Worm (Caenorhabditis elegans) whole organism, early embryonic: ENCODE data around the gene F25G6.8.
"Not testable (repeated sequence)": the region's sequence is repeated elsewhere in the genome, so short reads cannot be mapped to it uniquely, and the experiment has no call there.

Experiments used
- B0310.2 ChIP-seq: sonication (generic microtip); optimal IDR thresholded peaks from 2 replicates; lab custom pipeline; 2016; ENCODE audit warnings: mild to moderate bottlenecking, missing genetic modification characterization, missing compliant biosample characterization
- F13C5.2 ChIP-seq: sonication (generic microtip); optimal IDR thresholded peaks from 2 replicates; lab custom pipeline; 2017; ENCODE audit warnings: mild to moderate bottlenecking, missing genetic modification characterization, inconsistent platforms, missing compliant biosample characterization
- aly-1 ChIP-seq: sonication (generic microtip); optimal IDR thresholded peaks from 2 replicates; lab custom pipeline; 2016; ENCODE audit warnings: missing genetic modification characterization, missing compliant biosample characterization
- ama-1 ChIP-seq: fragments of 150-350 bp; optimal IDR thresholded peaks from 2 replicates; lab custom pipeline; 2014
- ceh-13 ChIP-seq: fragments of 200-800 bp; sonication (Bioruptor generic); optimal IDR thresholded peaks from 2 replicates; lab custom pipeline; 2018; ENCODE audit warnings: mild to moderate bottlenecking, missing genetic modification characterization, missing compliant biosample characterization
- ceh-36 ChIP-seq: sonication (generic microtip); optimal IDR thresholded peaks from 2 replicates; lab custom pipeline; 2016; ENCODE audit warnings: missing genetic modification characterization, inconsistent platforms, missing compliant biosample characterization
- ets-7 ChIP-seq: sonication (generic microtip); optimal IDR thresholded peaks from 2 replicates; lab custom pipeline; 2016; ENCODE audit warnings: missing genotype, missing genetic modification characterization, missing compliant biosample characterization
- flt-1 ChIP-seq: fragments of 200-800 bp; sonication (Bioruptor generic); IDR thresholded peaks from 2 replicates; pipeline ENCODE4 v1.3.6; 2022; ENCODE audit warnings: missing genetic modification characterization, missing compliant biosample characterization
- hmbx-1 ChIP-seq: sonication (generic microtip); optimal IDR thresholded peaks from 2 replicates; lab custom pipeline; 2016; ENCODE audit warnings: mild to moderate bottlenecking, missing genetic modification characterization, missing compliant biosample characterization
- hmg-4 ChIP-seq: fragments of 200-800 bp; sonication (Bioruptor generic); optimal IDR thresholded peaks from 2 replicates; lab custom pipeline; 2018; ENCODE audit warnings: mild to moderate bottlenecking, missing genetic modification characterization, missing compliant biosample characterization
- hnd-1 ChIP-seq: sonication (generic microtip); optimal IDR thresholded peaks from 2 replicates; lab custom pipeline; 2016; ENCODE audit warnings: missing genetic modification characterization, missing compliant biosample characterization
- pes-1 ChIP-seq: fragments of 200-800 bp; sonication (Bioruptor generic); IDR thresholded peaks from 2 replicates; pipeline ENCODE4 v1.3.6; 2022; ENCODE audit warnings: missing genetic modification reagents, missing genetic modification characterization, missing compliant biosample characterization
- scrt-1 ChIP-seq: fragments of 200-800 bp; sonication (Bioruptor generic); IDR thresholded peaks from 2 replicates; pipeline ENCODE4 v1.3.6; 2022; ENCODE audit warnings: missing genetic modification characterization, missing compliant biosample characterization
- sea-1 ChIP-seq: fragments of 200-800 bp; sonication (Bioruptor generic); conservative IDR thresholded peaks from 2 replicates; pipeline ENCODE4 v1.3.6; 2022; ENCODE audit warnings: missing genetic modification characterization, missing compliant biosample characterization
- tbx-11 ChIP-seq: fragments of 200-800 bp; sonication (Bioruptor generic); IDR thresholded peaks from 2 replicates; pipeline ENCODE4 v1.3.6; 2022; ENCODE audit warnings: missing genetic modification characterization, missing compliant biosample characterization
- tbx-37 ChIP-seq: fragments of 200-800 bp; sonication (Bioruptor generic); conservative IDR thresholded peaks from 2 replicates; pipeline ENCODE4 v1.3.6; 2022; ENCODE audit warnings: missing genetic modification reagents, missing genetic modification characterization, missing compliant biosample characterization
- tra-4 ChIP-seq: sonication (generic microtip); optimal IDR thresholded peaks from 2 replicates; lab custom pipeline; 2017; ENCODE audit warnings: missing genetic modification characterization, missing compliant biosample characterization

F25G6.8 gene

DNA sequence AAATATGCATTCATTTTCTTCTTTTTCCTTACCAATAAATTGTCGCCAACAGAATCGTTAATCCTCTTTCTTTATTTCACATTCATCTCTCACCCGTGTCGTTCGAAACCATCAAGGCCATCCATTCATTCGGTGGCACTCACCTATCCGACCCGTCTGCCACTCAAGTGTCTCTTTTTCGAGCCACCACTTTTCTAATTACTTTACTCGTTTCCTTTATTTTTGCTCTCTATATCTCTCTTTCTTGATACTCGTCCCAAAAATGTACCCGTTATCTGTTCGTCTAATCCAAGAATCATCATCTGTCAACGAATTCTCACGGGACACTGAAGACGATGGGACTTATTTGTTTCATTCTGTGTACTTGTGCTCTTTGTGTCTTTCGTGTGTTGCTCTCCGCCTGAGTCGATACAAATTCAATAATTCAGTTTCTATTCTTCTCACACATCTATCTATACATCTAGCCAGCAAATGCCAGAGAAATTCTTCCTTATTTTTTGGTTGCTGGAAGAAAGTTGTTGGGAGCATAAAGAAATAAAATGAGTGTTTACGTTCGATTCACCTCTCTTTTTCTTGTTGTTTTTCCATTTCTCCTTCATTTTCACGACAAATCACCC lies 27.8 kb upstream of the F25G6.8 start:
- no peak for TF ChIP-seq ceh-36 (tag; lab: Kevin White, UChicago)
- TF ChIP-seq flt-1 (GFP tag; lab: Robert Waterston, UW) = no peak
- TF ChIP-seq pes-1 (GFP tag; lab: Robert Waterston, UW) = no peak
- no peak for TF ChIP-seq hmbx-1 (tag; lab: Kevin White, UChicago)
- TF ChIP-seq tbx-11 (GFP tag; lab: Robert Waterston, UW) = no peak
- TF ChIP-seq hmg-4 (GFP tag; lab: Kevin White, UChicago) = no peak
- no peak for TF ChIP-seq tra-4
- TF ChIP-seq ama-1 (lab: Kevin White, UChicago) = no peak

ce11 chrV:8588079-8588478 lies 23.1 kb upstream of the F25G6.8 start, which contains the start of gene C10B5.3:
Gene C10B5.3 (minus strand): TSS chrV:8588179.
- TF ChIP-seq ets-7 (tag; lab: Kevin White, UChicago) (no peak), ama-1 (lab: Kevin White, UChicago) (no peak), ceh-36 (tag; lab: Kevin White, UChicago) (no peak), ceh-13 (GFP tag; lab: Kevin White, UChicago) (no peak), pes-1 (GFP tag; lab: Robert Waterston, UW) (no peak), flt-1 (GFP tag; lab: Robert Waterston, UW) (no peak), hmbx-1 (tag; lab: Kevin White, UChicago) (no peak), hmg-4 (GFP tag; lab: Kevin White, UChicago) (no peak), tra-4 (no peak), aly-1 (tag; lab: Kevin White, UChicago) (no peak), F13C5.2 (no peak), tbx-37 (GFP tag; lab: Robert Waterston, UW) (no peak), B0310.2 (tag; lab: Kevin White, UChicago) (no peak), hnd-1 (tag; lab: Kevin White, UChicago) (no peak)

ce11 chrV:8586920-8587319 lies 21.9 kb upstream of the F25G6.8 start:
- TF ChIP-seq tra-4 (no peak), hnd-1 (tag; lab: Kevin White, UChicago) (no peak), scrt-1 (GFP tag; lab: Robert Waterston, UW) (no peak)

- TF ChIP-seq tbx-37 (GFP tag; lab: Robert Waterston, UW) = no peak
- TF ChIP-seq hnd-1 (tag; lab: Kevin White, UChicago) = no peak
- no peak for TF ChIP-seq scrt-1 (GFP tag; lab: Robert Waterston, UW)
- no peak for TF ChIP-seq sea-1 (GFP tag; lab: Robert Waterston, UW)
- no peak for TF ChIP-seq aly-1 (tag; lab: Kevin White, UChicago)
These were observed 21.5 kb upstream of the F25G6.8 start for ce11 chrV:8586472-8586871.

- no peak for TF ChIP-seq ets-7 (tag; lab: Kevin White, UChicago)
- TF ChIP-seq hmbx-1 (tag; lab: Kevin White, UChicago) = no peak
- no peak for TF ChIP-seq tbx-37 (GFP tag; lab: Robert Waterston, UW)
- TF ChIP-seq tbx-11 (GFP tag; lab: Robert Waterston, UW) = no peak
- TF ChIP-seq ceh-13 (GFP tag; lab: Kevin White, UChicago) = no peak
- no peak for TF ChIP-seq tra-4
- no peak for TF ChIP-seq scrt-1 (GFP tag; lab: Robert Waterston, UW)
- no peak for TF ChIP-seq hmg-4 (GFP tag; lab: Kevin White, UChicago)
- TF ChIP-seq ceh-36 (tag; lab: Kevin White, UChicago) = no peak
- TF ChIP-seq sea-1 (GFP tag; lab: Robert Waterston, UW) = no peak
- no peak for TF ChIP-seq aly-1 (tag; lab: Kevin White, UChicago)
- TF ChIP-seq ama-1 (lab: Kevin White, UChicago) = no peak
- no peak for TF ChIP-seq pes-1 (GFP tag; lab: Robert Waterston, UW)
- TF ChIP-seq flt-1 (GFP tag; lab: Robert Waterston, UW) = no peak
- TF ChIP-seq F13C5.2 = no peak
- TF ChIP-seq B0310.2 (tag; lab: Kevin White, UChicago) = no peak
- no peak for TF ChIP-seq hnd-1 (tag; lab: Kevin White, UChicago)
These were observed 16.0 kb upstream of the F25G6.8 start, which contains the start of gene C10B5.1 for ce11 chrV:8580961-8581360. Gene C10B5.1 (plus strand): TSS chrV:8581261.

DNA sequence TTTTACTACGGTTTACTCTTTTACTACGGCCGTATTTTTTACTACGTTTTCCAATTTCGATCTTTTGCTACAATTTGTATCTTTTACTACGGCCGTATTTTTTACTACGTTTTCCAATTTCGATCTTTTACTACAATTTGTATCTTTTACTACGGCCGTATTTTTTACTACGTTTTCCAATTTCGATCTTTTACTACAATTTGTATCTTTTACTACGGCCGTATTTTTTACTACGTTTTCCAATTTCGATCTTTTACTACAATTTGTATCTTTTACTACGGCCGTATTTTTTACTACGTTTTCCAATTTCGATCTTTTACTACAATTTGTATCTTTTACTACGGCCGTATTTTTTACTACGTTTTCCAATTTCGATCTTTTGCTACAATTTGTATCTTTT lies 9.8 kb upstream of the F25G6.8 start, which contains the start of gene F25G6.1:
Gene F25G6.1 (plus strand): TSS at position 301 of the 400 bp plus-strand sequence.
- TF ChIP-seq scrt-1 (GFP tag; lab: Robert Waterston, UW); tbx-11 (GFP tag; lab: Robert Waterston, UW); tra-4: not testable (repeated sequence)

DNA sequence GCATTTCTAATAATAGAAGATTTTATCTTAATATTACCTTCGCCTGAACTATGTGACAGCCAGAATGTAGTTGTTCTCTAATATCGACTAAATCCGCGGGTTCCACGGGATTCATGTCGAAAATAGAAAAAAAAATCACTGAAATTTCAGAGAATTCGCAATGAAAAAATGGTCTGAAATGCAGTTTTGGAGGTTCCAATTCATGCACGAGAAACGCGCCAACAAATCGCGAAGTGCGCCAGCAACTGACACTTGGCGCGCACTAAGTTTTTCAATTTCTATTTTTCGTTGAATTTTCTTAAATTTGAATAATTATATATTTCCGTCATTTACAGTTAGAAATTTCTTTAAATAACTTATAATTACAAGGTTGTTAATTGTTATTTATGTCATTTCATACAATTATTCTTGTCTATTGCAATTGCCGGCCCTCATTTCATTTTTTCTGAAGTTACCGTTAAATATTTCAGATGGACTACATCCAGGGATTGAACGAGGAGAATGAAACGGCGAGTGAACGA lies 4.9 kb upstream of the F25G6.8 start, which contains the start of the genes F25G6.9 and symk-1:
Gene F25G6.9 (minus strand): TSS at position 160 of the 521 bp plus-strand sequence.
Gene symk-1 (plus strand): TSS at position 471 of the 521 bp plus-strand sequence.
- TF ChIP-seq sea-1 (GFP tag; lab: Robert Waterston, UW) (no peak), hnd-1 (tag; lab: Kevin White, UChicago) (no peak), B0310.2 (tag; lab: Kevin White, UChicago) (no peak), tbx-11 (GFP tag; lab: Robert Waterston, UW) (no peak), ceh-13 (GFP tag; lab: Kevin White, UChicago) (no peak), tra-4 (no peak)

ce11 chrV:8569172-8569571 lies 4.2 kb upstream of the F25G6.8 start:
- TF ChIP-seq B0310.2 (tag; lab: Kevin White, UChicago) (no peak), hmg-4 (GFP tag; lab: Kevin White, UChicago) (no peak), F13C5.2 (no peak), flt-1 (GFP tag; lab: Robert Waterston, UW) (no peak), tbx-37 (GFP tag; lab: Robert Waterston, UW) (no peak), tbx-11 (GFP tag; lab: Robert Waterston, UW) (no peak), pes-1 (GFP tag; lab: Robert Waterston, UW) (no peak), ama-1 (lab: Kevin White, UChicago) (no peak), hnd-1 (tag; lab: Kevin White, UChicago) (no peak), ceh-36 (tag; lab: Kevin White, UChicago) (no peak), ets-7 (tag; lab: Kevin White, UChicago) (no peak), tra-4 (no peak), ceh-13 (GFP tag; lab: Kevin White, UChicago) (no peak), aly-1 (tag; lab: Kevin White, UChicago) (no peak), sea-1 (GFP tag; lab: Robert Waterston, UW) (no peak)
